Fruit fly (Drosophila melanogaster) whole organism, embryonic: ENCODE measurements around the gene CG3726.

ENCODE experiments used
- Ada2b ChIP-seq: fragments of 200-800 bp; sonication (Bioruptor generic); IDR thresholded peaks from 2 replicates; pipeline ENCODE4 v1.3.6; 2022; ENCODE audit warnings: missing biosample characterization, missing genetic modification characterization
- Aef1 ChIP-seq: fragments of 200-800 bp; sonication (Bioruptor generic); IDR thresholded peaks from 3 replicates; pipeline ENCODE4 v1.3.6; 2022; ENCODE audit warnings: missing biosample characterization, missing genetic modification characterization
- Antp ChIP-seq: fragments of 200-800 bp; sonication (Bioruptor generic); optimal IDR thresholded peaks from 3 replicates; lab custom pipeline; 2016; ENCODE audit warnings: missing biosample characterization, missing genetic modification characterization
- Awh ChIP-seq: fragments of 200-800 bp; sonication (Bioruptor generic); IDR thresholded peaks from 2 replicates; pipeline ENCODE4, ENCODE4 v1.3.6; 2022; ENCODE audit warnings: missing biosample characterization, missing genetic modification characterization
- B-H1 ChIP-seq: fragments of 200-800 bp; sonication (Bioruptor generic); IDR thresholded peaks from 3 replicates; pipeline ENCODE4 v1.3.6; 2022; ENCODE audit warnings: missing biosample characterization, missing genetic modification characterization
- BtbVII ChIP-seq: fragments of 200-800 bp; sonication (Bioruptor generic); optimal IDR thresholded peaks from 3 replicates; lab custom pipeline; 2017; ENCODE audit warnings: missing biosample characterization, mild to moderate bottlenecking, missing genetic modification characterization
- CG10267 ChIP-seq: fragments of 200-800 bp; sonication (Bioruptor generic); optimal IDR thresholded peaks from 2 replicates; lab custom pipeline; 2018; ENCODE audit warnings: missing biosample characterization, mild to moderate bottlenecking, missing genetic modification characterization, moderate library complexity
- CG10366 ChIP-seq: fragments of 200-800 bp; sonication (Bioruptor generic); IDR thresholded peaks from 2 replicates; pipeline ENCODE4 v1.3.6; 2022; ENCODE audit warnings: missing biosample characterization, missing genetic modification characterization
- CG10979 ChIP-seq: fragments of 200-800 bp; sonication (Bioruptor generic); optimal IDR thresholded peaks from 2 replicates; lab custom pipeline; 2018; ENCODE audit warnings: missing biosample characterization, mild to moderate bottlenecking, missing genetic modification characterization, moderate library complexity
- CG12071 ChIP-seq: fragments of 200-800 bp; sonication (Bioruptor generic); optimal IDR thresholded peaks from 3 replicates; lab custom pipeline; 2018; ENCODE audit warnings: missing biosample characterization, mild to moderate bottlenecking, missing genetic modification characterization
- CG12391 ChIP-seq: fragments of 200-800 bp; sonication (Bioruptor generic); optimal IDR thresholded peaks from 3 replicates; lab custom pipeline; 2018; ENCODE audit warnings: missing biosample characterization, mild to moderate bottlenecking, missing genetic modification characterization, moderate library complexity
- CG13296 ChIP-seq: fragments of 200-800 bp; sonication (Bioruptor generic); optimal IDR thresholded peaks from 3 replicates; lab custom pipeline; 2018; ENCODE audit warnings: missing biosample characterization, mild to moderate bottlenecking, missing genetic modification characterization
- CG18476 ChIP-seq: fragments of 200-800 bp; sonication (Bioruptor generic); optimal IDR thresholded peaks from 2 replicates; lab custom pipeline; 2016; ENCODE audit warnings: missing biosample characterization, mild to moderate bottlenecking, missing genetic modification characterization
- CG18619 ChIP-seq: fragments of 200-800 bp; sonication (Bioruptor generic); optimal IDR thresholded peaks from 3 replicates; lab custom pipeline; 2017; ENCODE audit warnings: missing biosample characterization, mild to moderate bottlenecking, missing genetic modification characterization
- CG2116 ChIP-seq: fragments of 200-800 bp; sonication (Bioruptor generic); optimal IDR thresholded peaks from 3 replicates; lab custom pipeline; 2018; ENCODE audit warnings: missing biosample characterization, mild to moderate bottlenecking, missing genetic modification characterization
- CG2712 ChIP-seq: fragments of 200-800 bp; optimal IDR thresholded peaks from 3 replicates; lab custom pipeline; 2019; ENCODE audit warnings: missing biosample characterization, mild to moderate bottlenecking, missing genetic modification characterization, moderate library complexity
- CG3838 ChIP-seq: fragments of 200-800 bp; sonication (Bioruptor generic); optimal IDR thresholded peaks from 3 replicates; lab custom pipeline; 2016; ENCODE audit warnings: missing biosample characterization, missing genetic modification characterization
- CG4424 ChIP-seq: fragments of 200-800 bp; sonication (Bioruptor generic); optimal IDR thresholded peaks from 3 replicates; lab custom pipeline; 2016; ENCODE audit warnings: missing biosample characterization, missing genetic modification characterization
- CG4820 ChIP-seq: fragments of 200-800 bp; sonication (Bioruptor generic); optimal IDR thresholded peaks from 3 replicates; lab custom pipeline; 2016; ENCODE audit warnings: missing biosample characterization, missing genetic modification characterization
- CG6272 ChIP-seq: fragments of 200-800 bp; sonication (Bioruptor generic); IDR thresholded peaks from 2 replicates; pipeline ENCODE4 v1.3.6; 2022; ENCODE audit warnings: missing biosample characterization, missing genetic modification characterization
- CG6791 ChIP-seq: fragments of 200-800 bp; sonication (Bioruptor generic); IDR thresholded peaks from 3 replicates; pipeline ENCODE4 v1.3.6; 2022; ENCODE audit warnings: missing biosample characterization, missing genetic modification characterization; ENCODE audit not compliant: partially characterized antibody
- CG7839 ChIP-seq: fragments of 200-800 bp; sonication (Bioruptor generic); optimal IDR thresholded peaks from 3 replicates; lab custom pipeline; 2018; ENCODE audit warnings: missing biosample characterization, mild to moderate bottlenecking, missing genetic modification characterization, moderate library complexity
- Elba2 ChIP-seq: fragments of 200-800 bp; sonication (Bioruptor generic); optimal IDR thresholded peaks from 3 replicates; lab custom pipeline; 2016; ENCODE audit warnings: missing biosample characterization, missing genetic modification characterization
- Fer1 ChIP-seq: fragments of 200-800 bp; sonication (Bioruptor generic); optimal IDR thresholded peaks from 2 replicates; lab custom pipeline; 2017; ENCODE audit warnings: missing biosample characterization, mild to moderate bottlenecking, missing genetic modification characterization
- Fer2 ChIP-seq: fragments of 200-800 bp; sonication (Bioruptor generic); optimal IDR thresholded peaks from 2 replicates; lab custom pipeline; 2018; ENCODE audit warnings: missing biosample characterization, mild to moderate bottlenecking, missing genetic modification characterization, moderate library complexity
- GATAe ChIP-seq: fragments of 200-800 bp; sonication (Bioruptor generic); conservative IDR thresholded peaks from 2 replicates; pipeline ENCODE4 v1.3.6; 2022; ENCODE audit warnings: missing biosample characterization, missing genetic modification characterization
- Gsc ChIP-seq: fragments of 200-800 bp; sonication (Bioruptor generic); IDR thresholded peaks from 2 replicates; pipeline ENCODE4 v1.3.6; 2022; ENCODE audit warnings: missing biosample characterization, missing genetic modification characterization
- HmgD ChIP-seq: fragments of 200-800 bp; sonication (Bioruptor generic); optimal IDR thresholded peaks from 3 replicates; lab custom pipeline; 2016; ENCODE audit warnings: missing biosample characterization, missing genetic modification characterization
- Hr51 ChIP-seq, 2 experiments: fragments of 200-800 bp; sonication (Bioruptor generic); optimal IDR thresholded peaks; 2 replicates in 1 of 2; 3 replicates in 1 of 2; lab custom pipeline; 2016 to 2018; ENCODE audit warnings: missing biosample characterization in 2 of 2, missing genetic modification characterization in 2 of 2, mild to moderate bottlenecking in 1 of 2, moderate library complexity in 1 of 2
- Hsf ChIP-seq: fragments of 200-800 bp; sonication (Bioruptor generic); optimal IDR thresholded peaks from 3 replicates; lab custom pipeline; 2016; ENCODE audit warnings: missing biosample characterization, missing genetic modification characterization
- Jarid2 ChIP-seq: fragments of 200-800 bp; sonication (Bioruptor generic); optimal IDR thresholded peaks from 3 replicates; lab custom pipeline; 2017; ENCODE audit warnings: mild to moderate bottlenecking, missing biosample characterization, missing genetic modification reagents, missing genetic modification characterization
- MTF-1 ChIP-seq: fragments of 200-800 bp; sonication (Bioruptor generic); optimal IDR thresholded peaks from 2 replicates; lab custom pipeline; 2018; ENCODE audit warnings: missing biosample characterization, mild to moderate bottlenecking, missing genetic modification characterization, borderline replicate concordance
- Nf-YA ChIP-seq: fragments of 200-800 bp; sonication (Bioruptor generic); IDR thresholded peaks from 2 replicates; pipeline ENCODE4 v1.3.6; 2022; ENCODE audit warnings: missing biosample characterization, missing genetic modification characterization
- PHDP ChIP-seq: fragments of 200-800 bp; sonication (Bioruptor generic); optimal IDR thresholded peaks from 3 replicates; lab custom pipeline; 2018; ENCODE audit warnings: missing biosample characterization, mild to moderate bottlenecking, missing genetic modification characterization, moderate library complexity
- Poxn ChIP-seq: fragments of 200-800 bp; sonication (Bioruptor generic); IDR thresholded peaks from 2 replicates; pipeline ENCODE4 v1.3.6; 2022; ENCODE audit warnings: missing biosample characterization, missing genetic modification characterization
- Sox102F ChIP-seq: fragments of 200-800 bp; sonication (Bioruptor generic); optimal IDR thresholded peaks from 2 replicates; lab custom pipeline; 2018; ENCODE audit warnings: missing biosample characterization, mild to moderate bottlenecking, missing genetic modification characterization, moderate library complexity
- Taf1 ChIP-seq: fragments of 200-800 bp; sonication (Bioruptor generic); IDR thresholded peaks from 2 replicates; pipeline ENCODE4 v1.3.6; 2022; ENCODE audit warnings: missing biosample characterization, missing genetic modification characterization
- Xbp1 ChIP-seq: fragments of 200-800 bp; sonication (Bioruptor generic); optimal IDR thresholded peaks from 3 replicates; lab custom pipeline; 2016; ENCODE audit warnings: missing biosample characterization, mild to moderate bottlenecking, missing genetic modification characterization
- Xrp1 ChIP-seq: fragments of 200-800 bp; sonication (Bioruptor generic); IDR thresholded peaks from 2 replicates; pipeline ENCODE4 v1.3.6; 2022; ENCODE audit warnings: missing biosample characterization, missing genetic modification characterization
- ase ChIP-seq: fragments of 200-800 bp; sonication (Bioruptor generic); IDR thresholded peaks from 3 replicates; pipeline ENCODE4 v1.3.6; 2022; ENCODE audit warnings: missing biosample characterization, missing genetic modification characterization
- cad ChIP-seq: fragments of >200 bp; optimal IDR thresholded peaks from 2 replicates; lab custom pipeline; 2017; ENCODE audit warnings: missing biosample characterization, missing genetic modification characterization
- caup ChIP-seq: fragments of 200-800 bp; sonication (Bioruptor generic); optimal IDR thresholded peaks from 3 replicates; lab custom pipeline; 2017; ENCODE audit warnings: missing biosample characterization, mild to moderate bottlenecking, missing genetic modification characterization, moderate library complexity; ENCODE audit not compliant: severe bottlenecking
- danr ChIP-seq: fragments of 200-800 bp; sonication (Bioruptor generic); IDR thresholded peaks from 2 replicates; pipeline ENCODE4 v1.3.6; 2022; ENCODE audit warnings: missing biosample characterization, missing genetic modification characterization
- disco-r ChIP-seq: fragments of 200-800 bp; sonication (Bioruptor generic); optimal IDR thresholded peaks from 2 replicates; lab custom pipeline; 2016; ENCODE audit warnings: missing biosample characterization, missing genetic modification characterization
- jigr1 ChIP-seq: fragments of 200-800 bp; sonication (Bioruptor generic); IDR thresholded peaks from 3 replicates; pipeline ENCODE4 v1.3.6; 2022; ENCODE audit warnings: missing biosample characterization, missing genetic modification characterization
- mam ChIP-seq: fragments of 200-800 bp; sonication (Bioruptor generic); optimal IDR thresholded peaks from 3 replicates; lab custom pipeline; 2016; ENCODE audit warnings: missing biosample characterization, missing genetic modification characterization
- pb ChIP-seq: fragments of 200-800 bp; sonication (Bioruptor generic); optimal IDR thresholded peaks from 3 replicates; lab custom pipeline; 2016; ENCODE audit warnings: missing biosample characterization, missing genetic modification characterization
- peb ChIP-seq: fragments of 200-800 bp; sonication (Bioruptor generic); IDR thresholded peaks from 2 replicates; pipeline ENCODE4 v1.3.6; 2022; ENCODE audit warnings: missing biosample characterization, missing genetic modification characterization
- sens-2 ChIP-seq: fragments of 200-800 bp; sonication (Bioruptor generic); IDR thresholded peaks from 2 replicates; pipeline ENCODE4 v1.3.6; 2022; ENCODE audit warnings: missing biosample characterization, missing genetic modification characterization
- sisA ChIP-seq: fragments of 200-800 bp; sonication (Bioruptor generic); IDR thresholded peaks from 2 replicates; pipeline ENCODE4 v1.3.6; 2022; ENCODE audit warnings: missing biosample characterization, missing genetic modification characterization
- ssp ChIP-seq: fragments of 200-800 bp; sonication (Bioruptor generic); IDR thresholded peaks from 2 replicates; pipeline ENCODE4 v1.3.6; 2022; ENCODE audit warnings: missing biosample characterization, missing genetic modification characterization
- stc ChIP-seq: fragments of 200-800 bp; sonication (Bioruptor generic); IDR thresholded peaks from 2 replicates; pipeline ENCODE4 v1.3.6; 2022; ENCODE audit warnings: missing biosample characterization, missing genetic modification characterization

CG3726 gene

dm6 chrX:5989368-5989767 is 72.5 kb downstream of the CG3726 start (continued):
- TF ChIP-seq Sox102F, result peak; percentile 59
- TF ChIP-seq sisA, result peak; percentile 49
- TF ChIP-seq Poxn (GFP tag; lab: Robert Waterston, UW), result no peak
- TF ChIP-seq Xrp1 (GFP tag; lab: Robert Waterston, UW), result peak; percentile 62
- no peak for TF ChIP-seq pb (GFP tag; lab: Kevin White, UChicago)
- no peak for TF ChIP-seq Aef1
- TF ChIP-seq Gsc (GFP tag; lab: Robert Waterston, UW), result no peak
- no peak for TF ChIP-seq CG6272 (GFP tag; lab: Robert Waterston, UW)
- peak; percentile 26; the same call in 1 of the 2 replicates for TF ChIP-seq Nf-YA (GFP tag; lab: Robert Waterston, UW)
- peak; percentile 18 for TF ChIP-seq CG10267 (tag; lab: Kevin White, UChicago)
- TF ChIP-seq GATAe (GFP tag; lab: Robert Waterston, UW), result no peak
- TF ChIP-seq stc (GFP tag; lab: Robert Waterston, UW), result peak; percentile 69
- TF ChIP-seq cad (GFP tag; lab: Kevin White, UChicago), result no peak
- no peak; the same call in 2 of the 3 replicates for TF ChIP-seq B-H1
- no peak for TF ChIP-seq Elba2 (GFP tag; lab: Kevin White, UChicago)
- peak; percentile 58 for TF ChIP-seq CG10979 (tag; lab: Kevin White, UChicago)
- TF ChIP-seq HmgD (GFP tag; lab: Kevin White, UChicago), result no peak
- no peak for TF ChIP-seq CG12071 (GFP tag; lab: Kevin White, UChicago)
- no peak for TF ChIP-seq Fer2
- no peak for TF ChIP-seq caup (GFP tag; lab: Kevin White, UChicago)
- no peak for TF ChIP-seq MTF-1 (GFP tag; lab: Kevin White, UChicago)
- TF ChIP-seq Awh (GFP tag; lab: Robert Waterston, UW), result 0 out of 2 replicates have a peak, but pooled peaks have one; percentile 37
- peak; percentile 65 for TF ChIP-seq CG7839 (tag; lab: Kevin White, UChicago)
- TF ChIP-seq CG2712, result peak; percentile 54
- no peak for TF ChIP-seq Hsf
- no peak for TF ChIP-seq CG13296 (GFP tag; lab: Kevin White, UChicago)
- TF ChIP-seq danr (GFP tag; lab: Robert Waterston, UW), result no peak
- peak; percentile 34 for TF ChIP-seq PHDP (tag; lab: Kevin White, UChicago)
- TF ChIP-seq disco-r (GFP tag; lab: Kevin White, UChicago), result no peak
- no peak for TF ChIP-seq sens-2 (GFP tag; lab: Robert Waterston, UW)
- TF ChIP-seq CG4424, result peak; percentile 28
- TF ChIP-seq Xbp1 (GFP tag; lab: Kevin White, UChicago), result peak; percentile 40
- TF ChIP-seq jigr1 (GFP tag; lab: Robert Waterston, UW), result no peak
- no peak for TF ChIP-seq BtbVII (GFP tag; lab: Kevin White, UChicago)
- no peak for TF ChIP-seq Taf1 (GFP tag; lab: Robert Waterston, UW)
- peak; percentile 32 for TF ChIP-seq CG4820
- peak in 1 of 2 experiments; percentile 63 for TF ChIP-seq Hr51 (GFP tag; optimal IDR thresholded peaks at IDR 0.05; lab: Kevin White, UChicago)
- peak; percentile 38; the same call in 1 of the 2 replicates for TF ChIP-seq ssp (GFP tag; lab: Robert Waterston, UW)
- no peak for TF ChIP-seq CG6791 (GFP tag; lab: Robert Waterston, UW)
- TF ChIP-seq CG10366 (GFP tag; lab: Robert Waterston, UW), result peak; percentile 65
- no peak for TF ChIP-seq Jarid2 (GFP tag; lab: Kevin White, UChicago)
- peak; percentile 52 for TF ChIP-seq CG12391 (tag; lab: Kevin White, UChicago)
- no peak for TF ChIP-seq Antp (GFP tag; lab: Kevin White, UChicago)
- TF ChIP-seq Ada2b (GFP tag; lab: Robert Waterston, UW), result peak; percentile 54
- no peak for TF ChIP-seq CG3838 (GFP tag; lab: Kevin White, UChicago)
- TF ChIP-seq CG18476 (GFP tag; lab: Kevin White, UChicago), result no peak
- peak; percentile 18 for TF ChIP-seq Fer1 (GFP tag; lab: Kevin White, UChicago)
- TF ChIP-seq CG18619, result no peak
- peak; percentile 63; the same call in 2 of the 3 replicates for TF ChIP-seq ase
- TF ChIP-seq peb, result peak; percentile 23; the same call in 1 of the 2 replicates
- peak; percentile 9 for TF ChIP-seq CG2116 (GFP tag; lab: Kevin White, UChicago)
- TF ChIP-seq mam (GFP tag; lab: Kevin White, UChicago), result no peak
